Fruit fly (Drosophila melanogaster) whole organism, prepupa: Measurements from ENCODE around the gene raw.

Experiments used
- Blimp-1 ChIP-seq: fragments of 200-800 bp; sonication (Bioruptor generic); optimal IDR thresholded peaks from 3 replicates; lab custom pipeline; 2017; ENCODE audit warnings: missing biosample characterization, missing genetic modification characterization, mild to moderate bottlenecking, moderate library complexity, missing genetic modification reagents
- CG11294 ChIP-seq: fragments of 200-800 bp; sonication (Bioruptor generic); IDR thresholded peaks from 2 replicates; pipeline ENCODE4 v1.3.6; 2022; ENCODE audit warnings: missing biosample characterization, missing genetic modification characterization
- CG15336 ChIP-seq: fragments of 200-800 bp; sonication (Bioruptor generic); IDR thresholded peaks from 2 replicates; pipeline ENCODE4 v1.3.6; 2022; ENCODE audit warnings: missing biosample characterization, missing genetic modification characterization
- CG3032 ChIP-seq: fragments of 200-800 bp; optimal IDR thresholded peaks from 2 replicates; lab custom pipeline; 2019; ENCODE audit warnings: missing biosample characterization, mild to moderate bottlenecking, missing genetic modification characterization, moderate library complexity
- CG32006 ChIP-seq: fragments of 200-800 bp; sonication (Bioruptor generic); optimal IDR thresholded peaks from 3 replicates; lab custom pipeline; 2017; ENCODE audit warnings: missing biosample characterization, mild to moderate bottlenecking, missing genetic modification characterization
- CG6854 ChIP-seq: fragments of 200-800 bp; sonication (Bioruptor generic); optimal IDR thresholded peaks from 2 replicates; lab custom pipeline; 2017; ENCODE audit warnings: missing biosample characterization, mild to moderate bottlenecking, missing genetic modification characterization
- Ets21C ChIP-seq: fragments of 200-800 bp; sonication (Bioruptor generic); optimal IDR thresholded peaks from 3 replicates; lab custom pipeline; 2016; ENCODE audit warnings: missing biosample characterization, missing genetic modification characterization
- Lpt ChIP-seq: fragments of 200-800 bp; sonication (Bioruptor generic); optimal IDR thresholded peaks from 3 replicates; lab custom pipeline; 2016; ENCODE audit warnings: missing biosample characterization, missing genetic modification characterization
- Sox15 ChIP-seq: fragments of 200-800 bp; sonication (Bioruptor generic); optimal IDR thresholded peaks from 3 replicates; lab custom pipeline; 2016; ENCODE audit warnings: missing biosample characterization, missing genetic modification characterization
- net ChIP-seq: fragments of 200-800 bp; sonication (Bioruptor generic); optimal IDR thresholded peaks from 3 replicates; lab custom pipeline; 2016; ENCODE audit warnings: missing biosample characterization, missing genetic modification characterization
- salr ChIP-seq, 2 experiments: fragments of 200-800 bp; sonication (Bioruptor generic); optimal IDR thresholded peaks; 3 replicates each; lab custom pipeline; 2016 to 2018; ENCODE audit warnings: missing biosample characterization in 2 of 2, missing genetic modification characterization in 2 of 2, mild to moderate bottlenecking in 1 of 2

dm6 chr2L:8709078-8709399 is 31.4 kb downstream of the raw start:
- TF ChIP-seq Sox15 (GFP tag; lab: Kevin White, UChicago): no peak
- TF ChIP-seq Ets21C (GFP tag; lab: Kevin White, UChicago): no peak
- TF ChIP-seq Blimp-1 (GFP tag; lab: Kevin White, UChicago): no peak
- TF ChIP-seq CG32006 (GFP tag; lab: Kevin White, UChicago): no peak
- TF ChIP-seq salr (GFP tag; optimal IDR thresholded peaks at IDR 0.05; lab: Kevin White, UChicago): no peak
- no peak for TF ChIP-seq Lpt (GFP tag; lab: Kevin White, UChicago)
- no peak for TF ChIP-seq net (GFP tag; lab: Kevin White, UChicago)
- no peak for TF ChIP-seq CG15336 (GFP tag; lab: Robert Waterston, UW)
- TF ChIP-seq CG3032: no peak
- TF ChIP-seq CG11294 (GFP tag; lab: Robert Waterston, UW): no peak
- peak; percentile 48 for TF ChIP-seq CG6854 (GFP tag; lab: Kevin White, UChicago)
